Worm (Caenorhabditis elegans) whole organism, young adult: ENCODE measurements around the gene nspc-13.
"Not testable (repeated sequence)": the region's sequence is repeated elsewhere in the genome, so short reads cannot be mapped to it uniquely, and the experiment has no call there.

Experiments used
- B0019.2 ChIP-seq: fragments of 200-800 bp; sonication (Bioruptor generic); conservative IDR thresholded peaks from 2 replicates; pipeline ENCODE4 v1.3.6; 2022; ENCODE audit warnings: missing genetic modification reagents, missing genetic modification characterization, missing compliant biosample characterization
- B0336.3 ChIP-seq: fragments of 200-800 bp; sonication (Bioruptor generic); IDR thresholded peaks from 2 replicates; pipeline ENCODE4 v1.3.6; 2022; ENCODE audit warnings: missing genetic modification characterization, missing compliant biosample characterization
- F55B11.4 ChIP-seq: sonication (generic microtip); optimal IDR thresholded peaks from 2 replicates; lab custom pipeline; 2016; ENCODE audit warnings: missing compliant biosample characterization, missing genetic modification characterization, borderline replicate concordance; ENCODE audit not compliant: insufficient read depth
- K11D2.4 ChIP-seq: fragments of 200-800 bp; sonication (Bioruptor generic); IDR thresholded peaks from 2 replicates; pipeline ENCODE4 v1.3.6; 2022; ENCODE audit warnings: missing genetic modification reagents, missing genetic modification characterization, missing compliant biosample characterization
- hmg-20 ChIP-seq: fragments of 200-800 bp; sonication (Bioruptor generic); IDR thresholded peaks from 2 replicates; pipeline ENCODE4 v1.3.6; 2022; ENCODE audit warnings: missing genetic modification reagents, missing genetic modification characterization, missing compliant biosample characterization
- madf-10 ChIP-seq: sonication (generic microtip); optimal IDR thresholded peaks from 2 replicates; lab custom pipeline; 2016; ENCODE audit warnings: mild to moderate bottlenecking, missing genetic modification characterization, missing compliant biosample characterization
- nfya-1 ChIP-seq: sonication (generic microtip); optimal IDR thresholded peaks from 2 replicates; lab custom pipeline; 2017; ENCODE audit warnings: antibody characterized with exemption, missing compliant biosample characterization, missing genetic modification characterization, borderline replicate concordance; ENCODE audit not compliant: insufficient read depth
- sea-2 ChIP-seq: fragments of 200-800 bp; sonication (Bioruptor generic); IDR thresholded peaks from 2 replicates; pipeline ENCODE4 v1.3.6; 2022; ENCODE audit warnings: missing genetic modification characterization, missing compliant biosample characterization
- snpc-4 ChIP-seq, 5 experiments: fragments of 150-350 bp in 1 of 5; sonication (generic microtip) in 4 of 5; optimal IDR thresholded peaks; 2 replicates each; lab custom pipeline; 2014 to 2018; ENCODE audit warnings: missing genetic modification characterization in 5 of 5, missing biosample characterization in 3 of 5, antibody characterized with exemption in 2 of 5, mild to moderate bottlenecking in 2 of 5, missing compliant biosample characterization in 2 of 5, missing genotype in 2 of 5, moderate library complexity in 2 of 5, missing genetic modification reagents in 1 of 5

ce11 chrX:12308045-12308499 is 49.2 kb upstream of the nspc-13 start, which contains the start of gene F17A2.16:
- TF ChIP-seq sea-2 (GFP tag; lab: Robert Waterston, UW); nfya-1 (tag; lab: Kevin White, UChicago); hmg-20; K11D2.4 (GFP tag; lab: Robert Waterston, UW); B0019.2 (GFP tag; lab: Robert Waterston, UW); F55B11.4 (tag; lab: Kevin White, UChicago); B0336.3 (GFP tag; lab: Robert Waterston, UW); snpc-4 (GFP tag; optimal IDR thresholded peaks at IDR 0.05; lab: Kevin White, UChicago); snpc-4 (tag; optimal IDR thresholded peaks at IDR 0.05; lab: Kevin White, UChicago); madf-10: not testable (repeated sequence)
